Worm (Caenorhabditis elegans) whole organism, young adult: ENCODE results near the gene nhr-267.

Experiments
- F49E8.2 ChIP-seq: sonication (generic microtip); optimal IDR thresholded peaks from 3 replicates; lab custom pipeline; 2017; ENCODE audit warnings: missing genetic modification characterization, mild to moderate bottlenecking, missing compliant biosample characterization, antibody characterized with exemption, moderate library complexity; ENCODE audit not compliant: insufficient read depth
- F55B11.4 ChIP-seq: sonication (generic microtip); optimal IDR thresholded peaks from 2 replicates; lab custom pipeline; 2016; ENCODE audit warnings: missing compliant biosample characterization, missing genetic modification characterization, borderline replicate concordance; ENCODE audit not compliant: insufficient read depth
- T07F8.4 ChIP-seq: sonication (generic microtip); optimal IDR thresholded peaks from 2 replicates; lab custom pipeline; 2016; ENCODE audit warnings: mild to moderate bottlenecking, missing genetic modification characterization, moderate library complexity, missing compliant biosample characterization
- Y67H2A.10 ChIP-seq: fragments of 200-800 bp; sonication (Bioruptor generic); conservative IDR thresholded peaks from 2 replicates; pipeline ENCODE4 v1.3.6; 2022; ENCODE audit warnings: missing genetic modification reagents, missing genetic modification characterization, missing compliant biosample characterization
- ama-1 ChIP-seq, 3 experiments: fragments of 150-350 bp in 1 of 3; sonication (generic microtip) in 2 of 3; optimal IDR thresholded peaks; 2 replicates each; lab custom pipeline; 2014 to 2018; ENCODE audit warnings: missing biosample characterization in 2 of 3, missing genetic modification characterization in 2 of 3, missing genetic modification reagents in 2 of 3
- ceh-91 ChIP-seq: fragments of 200-800 bp; sonication (Bioruptor generic); IDR thresholded peaks from 2 replicates; pipeline ENCODE4 v1.3.6; 2022; ENCODE audit warnings: missing genetic modification reagents, missing genetic modification characterization, missing compliant biosample characterization
- die-1 ChIP-seq: sonication (generic microtip); optimal IDR thresholded peaks from 2 replicates; lab custom pipeline; 2016; ENCODE audit warnings: missing genotype, mild to moderate bottlenecking, missing genetic modification characterization, missing compliant biosample characterization
- dpl-1 ChIP-seq: fragments of 150-350 bp; optimal IDR thresholded peaks from 2 replicates; lab custom pipeline; 2014; ENCODE audit warnings: missing biosample characterization, missing genetic modification reagents, missing genetic modification characterization
- madf-3 ChIP-seq: fragments of 200-800 bp; sonication (Bioruptor generic); IDR thresholded peaks from 2 replicates; pipeline ENCODE4 v1.3.6; 2022; ENCODE audit warnings: missing genetic modification reagents, missing genetic modification characterization, missing compliant biosample characterization
- nfya-1 ChIP-seq: sonication (generic microtip); optimal IDR thresholded peaks from 2 replicates; lab custom pipeline; 2017; ENCODE audit warnings: antibody characterized with exemption, missing compliant biosample characterization, missing genetic modification characterization, borderline replicate concordance; ENCODE audit not compliant: insufficient read depth
- pha-4 ChIP-seq: fragments of 150-350 bp; sonication (generic microtip); optimal IDR thresholded peaks from 2 replicates; lab custom pipeline; 2014; ENCODE audit warnings: missing biosample characterization, missing genetic modification reagents, missing genetic modification characterization
- snpc-4 ChIP-seq, 5 experiments: fragments of 150-350 bp in 1 of 5; sonication (generic microtip) in 4 of 5; optimal IDR thresholded peaks; 2 replicates each; lab custom pipeline; 2014 to 2018; ENCODE audit warnings: missing genetic modification characterization in 5 of 5, missing biosample characterization in 3 of 5, antibody characterized with exemption in 2 of 5, mild to moderate bottlenecking in 2 of 5, missing compliant biosample characterization in 2 of 5, missing genotype in 2 of 5, moderate library complexity in 2 of 5, missing genetic modification reagents in 1 of 5

ce11 chrIV:9303994-9304393 lies 17.8 kb upstream of the nhr-267 start, which contains the start of gene F49C12.4:
- TF ChIP-seq die-1 (tag; lab: Kevin White, UChicago) (no peak), F49E8.2 (tag; lab: Kevin White, UChicago) (no peak), pha-4 (tag; lab: Kevin White, UChicago) (no peak), dpl-1 (GFP tag; lab: Kevin White, UChicago) (no peak), madf-3 (GFP tag; lab: Robert Waterston, UW) (no peak), T07F8.4 (no peak), snpc-4 (GFP tag; optimal IDR thresholded peaks at IDR 0.05; lab: Kevin White, UChicago) (no peak), snpc-4 (tag; optimal IDR thresholded peaks at IDR 0.05; lab: Kevin White, UChicago) (no peak), ceh-91 (GFP tag; lab: Robert Waterston, UW) (no peak), nfya-1 (tag; lab: Kevin White, UChicago) (no peak), ama-1 (optimal IDR thresholded peaks at IDR 0.05; lab: Kevin White, UChicago) (no peak), ama-1 (GFP tag; optimal IDR thresholded peaks at IDR 0.05; lab: Kevin White, UChicago) (no peak), Y67H2A.10 (GFP tag; lab: Robert Waterston, UW) (no peak), F55B11.4 (tag; lab: Kevin White, UChicago) (no peak)
